Worm (Caenorhabditis elegans) whole organism, L4 larva: ENCODE measurements around the gene yars-2.

Source experiments
- F49E8.2 ChIP-seq: sonication (generic microtip); optimal IDR thresholded peaks from 2 replicates; lab custom pipeline; 2016; ENCODE audit warnings: missing compliant biosample characterization, mild to moderate bottlenecking, missing genetic modification characterization, borderline replicate concordance
- T20F7.1 ChIP-seq: fragments of 200-800 bp; sonication (Bioruptor generic); optimal IDR thresholded peaks from 2 replicates; lab custom pipeline; 2018; ENCODE audit warnings: mild to moderate bottlenecking, missing genetic modification characterization, missing compliant biosample characterization
- Y105C5A.15 ChIP-seq: fragments of 200-800 bp; sonication (Bioruptor generic); IDR thresholded peaks from 2 replicates; pipeline ENCODE4 v1.3.6; 2022; ENCODE audit warnings: missing genetic modification characterization, missing compliant biosample characterization
- Y48G9A.11 ChIP-seq: fragments of 200-800 bp; sonication (Bioruptor generic); IDR thresholded peaks from 2 replicates; pipeline ENCODE4 v1.3.6; 2022; ENCODE audit warnings: missing genetic modification reagents, missing genetic modification characterization, missing compliant biosample characterization
- Y5F2A.4 ChIP-seq: fragments of 200-800 bp; sonication (Bioruptor generic); optimal IDR thresholded peaks from 2 replicates; lab custom pipeline; 2018; ENCODE audit warnings: mild to moderate bottlenecking, missing genetic modification characterization, missing compliant biosample characterization
- Y75B8A.6 ChIP-seq: fragments of 200-800 bp; sonication (Bioruptor generic); IDR thresholded peaks from 2 replicates; pipeline ENCODE4 v1.3.6; 2022; ENCODE audit warnings: missing genetic modification reagents, missing genetic modification characterization, missing compliant biosample characterization
- ZK337.2 ChIP-seq: fragments of 200-800 bp; sonication (Bioruptor generic); IDR thresholded peaks from 2 replicates; pipeline ENCODE4 v1.3.6; 2022; ENCODE audit warnings: missing genetic modification reagents, missing genetic modification characterization, missing compliant biosample characterization
- ZK546.5 ChIP-seq, 2 experiments: sonication (generic microtip); optimal IDR thresholded peaks; 2 replicates each; lab custom pipeline; 2017; ENCODE audit warnings: missing biosample characterization in 2 of 2, missing genetic modification characterization in 2 of 2
- aha-1 ChIP-seq: fragments of 150-350 bp; peaks from one replicate; lab custom pipeline; 2014; ENCODE audit warnings: missing biosample characterization, missing genetic modification characterization
- aly-2 ChIP-seq: sonication (generic microtip); optimal IDR thresholded peaks from 2 replicates; lab custom pipeline; 2018; ENCODE audit warnings: missing biosample characterization, missing genetic modification characterization
- attf-4 ChIP-seq: sonication (generic microtip); optimal IDR thresholded peaks from 3 replicates; lab custom pipeline; 2017; ENCODE audit warnings: missing biosample characterization, missing genetic modification characterization
- ceh-32 ChIP-seq: sonication (generic microtip); optimal IDR thresholded peaks from 2 replicates; lab custom pipeline; 2016; ENCODE audit warnings: mild to moderate bottlenecking, missing genetic modification characterization, missing compliant biosample characterization; ENCODE audit not compliant: poor library complexity
- ceh-44 ChIP-seq: fragments of 200-800 bp; sonication (Bioruptor generic); IDR thresholded peaks from 2 replicates; pipeline ENCODE4 v1.3.6; 2022; ENCODE audit warnings: missing genetic modification reagents, missing genetic modification characterization, missing compliant biosample characterization
- ceh-62 ChIP-seq: sonication (generic microtip); optimal IDR thresholded peaks from 2 replicates; lab custom pipeline; 2017; ENCODE audit warnings: missing biosample characterization, missing genetic modification characterization
- ceh-82 ChIP-seq: sonication (generic microtip); optimal IDR thresholded peaks from 2 replicates; lab custom pipeline; 2017; ENCODE audit warnings: missing biosample characterization, missing genetic modification characterization
- ces-1 ChIP-seq: fragments of 150-350 bp; sonication (generic microtip); optimal IDR thresholded peaks from 4 replicates; lab custom pipeline; 2014; ENCODE audit warnings: missing biosample characterization, missing genetic modification reagents, missing genetic modification characterization
- ctbp-1 ChIP-seq: fragments of 200-800 bp; sonication (Bioruptor generic); IDR thresholded peaks from 2 replicates; pipeline ENCODE4 v1.3.6; 2022; ENCODE audit warnings: missing genetic modification reagents, missing genetic modification characterization, missing compliant biosample characterization
- daf-16 ChIP-seq, 3 experiments: sonication (generic microtip); optimal IDR thresholded peaks; 2 replicates each; lab custom pipeline; 2016 to 2017; ENCODE audit warnings: missing genetic modification characterization in 3 of 3, missing genetic modification reagents in 3 of 3, mild to moderate bottlenecking in 2 of 3, missing compliant biosample characterization in 2 of 3, missing biosample characterization in 1 of 3, moderate library complexity in 1 of 3
- daf-8 ChIP-seq: fragments of 200-800 bp; sonication (Bioruptor generic); IDR thresholded peaks from 2 replicates; pipeline ENCODE4 v1.3.6; 2022; ENCODE audit warnings: missing genetic modification characterization, missing compliant biosample characterization
- dmd-6 ChIP-seq: fragments of 200-800 bp; sonication (Bioruptor generic); IDR thresholded peaks from 2 replicates; pipeline ENCODE4 v1.3.6; 2022; ENCODE audit warnings: missing genetic modification reagents, missing genetic modification characterization, missing compliant biosample characterization
- dmd-8 ChIP-seq: fragments of 200-800 bp; sonication (Bioruptor generic); IDR thresholded peaks from 2 replicates; pipeline ENCODE4 v1.3.6; 2022; ENCODE audit warnings: missing genetic modification characterization, missing compliant biosample characterization
- dmd-9 ChIP-seq: fragments of 200-800 bp; sonication (Bioruptor generic); IDR thresholded peaks from 2 replicates; pipeline ENCODE4 v1.3.6; 2022; ENCODE audit warnings: missing genetic modification reagents, missing genetic modification characterization, missing compliant biosample characterization
- egl-43 ChIP-seq: fragments of 200-800 bp; sonication (Bioruptor generic); IDR thresholded peaks from 2 replicates; pipeline ENCODE4 v1.3.6; 2022; ENCODE audit warnings: missing genetic modification reagents, missing genetic modification characterization, missing compliant biosample characterization
- hlh-11 ChIP-seq: fragments of 200-800 bp; sonication (Bioruptor generic); optimal IDR thresholded peaks from 2 replicates; lab custom pipeline; 2018; ENCODE audit warnings: mild to moderate bottlenecking, missing genetic modification characterization, missing compliant biosample characterization
- lin-13 ChIP-seq: fragments of 150-350 bp; optimal IDR thresholded peaks from 2 replicates; lab custom pipeline; 2014; ENCODE audit warnings: missing biosample characterization, missing genetic modification reagents, missing genetic modification characterization
- madf-9 ChIP-seq: fragments of 200-800 bp; sonication (Bioruptor generic); conservative IDR thresholded peaks from 2 replicates; pipeline ENCODE4 v1.3.6; 2022; ENCODE audit warnings: missing genetic modification reagents, missing genetic modification characterization, missing compliant biosample characterization
- mdl-1 ChIP-seq, 2 experiments: fragments of 150-350 bp in 1 of 2; sonication (generic microtip) in 1 of 2; optimal IDR thresholded peaks; 2 replicates each; lab custom pipeline; 2014 to 2017; ENCODE audit warnings: missing biosample characterization in 2 of 2, missing genetic modification characterization in 2 of 2
- mdt-29 ChIP-seq: fragments of 200-800 bp; sonication (Bioruptor generic); IDR thresholded peaks from 2 replicates; pipeline ENCODE4 v1.3.6; 2022; ENCODE audit warnings: missing genetic modification reagents, missing genetic modification characterization, missing compliant biosample characterization
- mxl-3 ChIP-seq: fragments of 200-800 bp; sonication (Bioruptor generic); optimal IDR thresholded peaks from 2 replicates; lab custom pipeline; 2018; ENCODE audit warnings: mild to moderate bottlenecking, missing genetic modification characterization, missing compliant biosample characterization
- nhr-10 ChIP-seq: fragments of 150-350 bp; optimal IDR thresholded peaks from 2 replicates; lab custom pipeline; 2014; ENCODE audit warnings: missing biosample characterization, missing genetic modification characterization
- nhr-111 ChIP-seq: fragments of 200-800 bp; sonication (Bioruptor generic); optimal IDR thresholded peaks from 2 replicates; lab custom pipeline; 2018; ENCODE audit warnings: mild to moderate bottlenecking, missing genetic modification characterization, missing compliant biosample characterization
- nhr-25 ChIP-seq: sonication (generic microtip); optimal IDR thresholded peaks from 2 replicates; lab custom pipeline; 2017; ENCODE audit warnings: missing genetic modification characterization, mild to moderate bottlenecking, missing compliant biosample characterization, antibody characterized with exemption, moderate library complexity, borderline replicate concordance; ENCODE audit not compliant: insufficient read depth
- nhr-41 ChIP-seq: fragments of 200-800 bp; sonication (Bioruptor generic); IDR thresholded peaks from 2 replicates; pipeline ENCODE4 v1.3.6; 2022; ENCODE audit warnings: missing genetic modification reagents, missing genetic modification characterization, missing compliant biosample characterization
- nhr-48 ChIP-seq: sonication (generic microtip); optimal IDR thresholded peaks from 2 replicates; lab custom pipeline; 2016; ENCODE audit warnings: mild to moderate bottlenecking, missing genetic modification characterization, missing compliant biosample characterization
- nhr-6 ChIP-seq: fragments of 150-350 bp; optimal IDR thresholded peaks from 2 replicates; lab custom pipeline; 2014; ENCODE audit warnings: missing biosample characterization, missing genetic modification characterization
- php-3 ChIP-seq: fragments of 200-800 bp; sonication (Bioruptor generic); IDR thresholded peaks from 2 replicates; pipeline ENCODE4 v1.3.6; 2022; ENCODE audit warnings: missing genetic modification reagents, missing genetic modification characterization, missing compliant biosample characterization
- sdz-12 ChIP-seq: fragments of 200-800 bp; sonication (Bioruptor generic); optimal IDR thresholded peaks from 2 replicates; lab custom pipeline; 2018; ENCODE audit warnings: mild to moderate bottlenecking, missing genetic modification characterization, missing compliant biosample characterization
- skn-1 ChIP-seq: fragments of 150-350 bp; optimal IDR thresholded peaks from 2 replicates; lab custom pipeline; 2014; ENCODE audit warnings: missing biosample characterization, missing genetic modification characterization
- snpc-1.2 ChIP-seq: fragments of 200-800 bp; sonication (Bioruptor generic); IDR thresholded peaks from 2 replicates; pipeline ENCODE4 v1.3.6; 2022; ENCODE audit warnings: missing genetic modification reagents, missing genetic modification characterization, missing compliant biosample characterization
- snpc-4 ChIP-seq: fragments of 150-350 bp; optimal IDR thresholded peaks from 2 replicates; lab custom pipeline; 2014; ENCODE audit warnings: missing biosample characterization, missing genetic modification characterization
- spr-1 ChIP-seq: sonication (generic microtip); optimal IDR thresholded peaks from 2 replicates; lab custom pipeline; 2016; ENCODE audit warnings: mild to moderate bottlenecking, missing genetic modification characterization, missing compliant biosample characterization
- tra-1 ChIP-seq: fragments of 200-800 bp; sonication (Bioruptor generic); IDR thresholded peaks from 2 replicates; pipeline ENCODE4 v1.3.6; 2022; ENCODE audit warnings: missing genetic modification reagents, missing genetic modification characterization, missing compliant biosample characterization
- unc-130 ChIP-seq: sonication (generic microtip); optimal IDR thresholded peaks from 2 replicates; lab custom pipeline; 2016; ENCODE audit warnings: missing genetic modification reagents, missing genetic modification characterization, missing compliant biosample characterization
- unc-39 ChIP-seq: sonication (generic microtip); optimal IDR thresholded peaks from 2 replicates; lab custom pipeline; 2017; ENCODE audit warnings: missing biosample characterization, missing genetic modification characterization
- zag-1 ChIP-seq: fragments of 150-350 bp; optimal IDR thresholded peaks from 2 replicates; lab custom pipeline; 2014; ENCODE audit warnings: missing biosample characterization, missing genetic modification characterization
- zfp-2 ChIP-seq: sonication (generic microtip); optimal IDR thresholded peaks from 2 replicates; lab custom pipeline; 2016; ENCODE audit warnings: mild to moderate bottlenecking, missing genetic modification characterization, missing compliant biosample characterization
- zip-11 ChIP-seq: fragments of 200-800 bp; sonication (Bioruptor generic); IDR thresholded peaks from 2 replicates; pipeline ENCODE4 v1.3.6; 2022; ENCODE audit warnings: missing genetic modification characterization, missing compliant biosample characterization

yars-2 gene

DNA sequence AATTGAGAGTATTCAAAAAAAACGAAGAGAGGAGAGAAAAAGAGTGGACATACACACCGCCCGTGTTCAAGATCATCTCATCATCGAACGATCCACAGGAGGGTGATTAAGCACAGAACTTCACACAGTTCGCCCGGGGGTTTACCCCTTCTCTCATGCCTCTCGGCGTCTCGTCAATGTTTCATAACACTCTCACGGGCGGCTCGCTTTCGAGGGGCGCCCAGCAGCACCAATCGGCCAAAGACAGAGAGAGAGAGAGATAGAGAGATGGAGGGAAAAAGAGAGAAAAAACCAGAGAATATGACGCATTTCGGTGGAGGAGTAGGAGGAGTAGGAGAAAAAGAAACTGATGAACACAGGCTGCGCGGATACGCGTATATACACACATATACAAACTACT lies 7.2 kb downstream of the yars-2 start (continued):
- TF ChIP-seq ceh-44 (GFP tag; lab: Robert Waterston, UW) (no peak), daf-8 (no peak), ceh-32 (tag; lab: Kevin White, UChicago) (no peak), tra-1 (GFP tag; lab: Robert Waterston, UW) (no peak), hlh-11 (tag; lab: Kevin White, UChicago) (peak; percentile 90), sdz-12 (GFP tag; lab: Kevin White, UChicago) (no peak), skn-1 (no peak), zfp-2 (tag; lab: Kevin White, UChicago) (no peak), daf-16 (GFP tag; optimal IDR thresholded peaks at IDR 0.05; lab: Kevin White, UChicago) (no peak), daf-16 (tag; optimal IDR thresholded peaks at IDR 0.05; lab: Kevin White, UChicago) (peak; percentile 42), snpc-4 (tag; lab: Kevin White, UChicago) (no peak), mxl-3 (peak; percentile 90), nhr-41 (GFP tag; lab: Robert Waterston, UW) (no peak), ctbp-1 (GFP tag; lab: Robert Waterston, UW) (peak; percentile 62; the same call in 1 of the 2 replicates), Y5F2A.4 (GFP tag; lab: Kevin White, UChicago) (no peak), php-3 (no peak), dmd-9 (GFP tag; lab: Robert Waterston, UW) (0 out of 2 replicates have a peak, but pooled peaks have one; percentile 37), ZK337.2 (GFP tag; lab: Robert Waterston, UW) (no peak), mdt-29 (GFP tag; lab: Robert Waterston, UW) (no peak), nhr-10 (tag; lab: Kevin White, UChicago) (no peak), F49E8.2 (no peak), ceh-82 (tag; lab: Kevin White, UChicago) (no peak), lin-13 (GFP tag; lab: Kevin White, UChicago) (peak; percentile 68), aha-1 (tag; lab: Kevin White, UChicago) (no peak), spr-1 (tag; lab: Kevin White, UChicago) (no peak)

DNA sequence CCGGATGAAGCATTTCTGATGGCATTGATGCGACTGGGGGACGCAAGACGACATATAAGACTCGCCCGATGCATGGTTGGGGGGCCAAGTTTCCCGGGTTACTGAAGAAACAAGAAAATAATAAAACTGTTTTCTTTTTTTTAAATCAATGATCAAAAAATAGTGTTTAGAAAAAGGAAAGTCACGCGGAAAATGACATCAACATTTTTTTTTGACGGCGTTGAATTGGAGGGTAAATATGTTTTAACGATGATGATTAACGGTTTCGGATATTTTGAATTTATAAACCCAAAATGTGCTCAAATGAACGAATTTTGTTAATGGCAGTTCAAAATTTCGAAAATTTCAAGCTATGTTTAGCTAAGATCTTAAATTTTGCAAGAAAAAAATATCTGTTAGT lies 8.5 kb downstream of the yars-2 start, which contains the start of gene ogdh-1:
Gene ogdh-1 (minus strand): TSS at position 101 of the 400 bp plus-strand sequence.
- TF ChIP-seq nhr-25 (tag; lab: Kevin White, UChicago) (no peak), unc-130 (no peak), Y105C5A.15 (no peak), mdt-29 (GFP tag; lab: Robert Waterston, UW) (no peak), attf-4 (tag; lab: Kevin White, UChicago) (no peak), nhr-111 (GFP tag; lab: Kevin White, UChicago) (no peak), ZK546.5 (tag; optimal IDR thresholded peaks at IDR 0.05; lab: Kevin White, UChicago) (no peak), Y48G9A.11 (GFP tag; lab: Robert Waterston, UW) (no peak), mdl-1 (tag; optimal IDR thresholded peaks at IDR 0.05; lab: Kevin White, UChicago) (no peak), nhr-48 (tag; lab: Kevin White, UChicago) (no peak), mxl-3 (no peak), egl-43 (no peak), nhr-6 (tag; lab: Kevin White, UChicago) (no peak), nhr-41 (GFP tag; lab: Robert Waterston, UW) (no peak)
- TF ChIP-seq, all 104 proteins: peak for 0

DNA sequence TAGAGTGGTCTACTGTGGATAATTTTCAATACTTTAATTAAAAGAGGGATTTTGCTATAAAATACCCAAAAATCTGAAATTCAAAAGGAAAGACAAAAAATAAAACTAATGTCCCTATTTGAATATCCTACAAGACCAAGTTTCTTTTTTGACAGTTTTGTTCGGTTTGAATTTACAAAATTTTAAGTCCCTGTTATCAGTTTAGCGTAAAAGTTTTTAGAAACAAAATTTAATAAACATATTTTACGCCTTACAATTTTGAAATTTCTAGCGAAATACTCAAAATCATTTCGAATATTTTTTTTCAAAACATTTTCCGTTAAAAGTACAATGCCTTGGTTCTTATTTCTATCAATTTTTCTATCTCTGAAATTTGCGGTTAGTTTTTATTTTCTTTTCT lies 20.0 kb downstream of the yars-2 start, which contains the start of gene spe-51:
Gene spe-51 (plus strand): TSS at position 301 of the 400 bp plus-strand sequence.
- TF ChIP-seq attf-4 (tag; lab: Kevin White, UChicago): no peak
- no peak for TF ChIP-seq unc-39 (tag; lab: Kevin White, UChicago)
- TF ChIP-seq snpc-1.2: no peak
- TF ChIP-seq ces-1: no peak
- TF ChIP-seq nhr-25 (tag; lab: Kevin White, UChicago): no peak
- TF ChIP-seq Y75B8A.6 (GFP tag; lab: Robert Waterston, UW): no peak
- no peak for TF ChIP-seq madf-9
- TF ChIP-seq snpc-4 (tag; lab: Kevin White, UChicago): no peak
- no peak for TF ChIP-seq ZK337.2 (GFP tag; lab: Robert Waterston, UW)
- no peak for TF ChIP-seq zag-1
- no peak for TF ChIP-seq aha-1 (tag; lab: Kevin White, UChicago)
- no peak for TF ChIP-seq aly-2
- TF ChIP-seq mdl-1 (tag; optimal IDR thresholded peaks at IDR 0.05; lab: Kevin White, UChicago): no peak
- TF ChIP-seq dmd-6 (GFP tag; lab: Robert Waterston, UW): no peak
- no peak for TF ChIP-seq ceh-62 (tag; lab: Kevin White, UChicago)
- no peak for TF ChIP-seq dmd-8
- TF ChIP-seq T20F7.1: no peak
- no peak for TF ChIP-seq F49E8.2
- TF ChIP-seq zip-11 (GFP tag; lab: Robert Waterston, UW): no peak
